Worm (Caenorhabditis elegans): ENCODE measurements around the gene F59A6.2.

ce11 chrII:5057315-5057714 lies 42.8 kb downstream of the F59A6.2 start:
- TF ChIP-seq klf-2 (GFP tag; conservative IDR thresholded peaks at IDR 0.05) (no peak), tab-1 (GFP tag; IDR thresholded peaks at IDR 0.05) (peak; percentile 74), ztf-23 (GFP tag; IDR thresholded peaks at IDR 0.05) (no peak), ref-1 (GFP tag; conservative IDR thresholded peaks at IDR 0.05) (peak; percentile 68; the same call in 1 of the 2 replicates), cog-1 (tag; optimal IDR thresholded peaks at IDR 0.05) (no peak), flt-1 (GFP tag; IDR thresholded peaks at IDR 0.05) (peak; percentile 81)
